Fruit fly (Drosophila melanogaster) whole organism, adult: ENCODE measurements around the gene CG6912.

Experiments used
- CG12768 ChIP-seq: fragments of 200-800 bp; sonication (Bioruptor generic); optimal IDR thresholded peaks from 2 replicates; lab custom pipeline; 2017; ENCODE audit warnings: missing biosample characterization, missing genetic modification characterization, mild to moderate bottlenecking, moderate library complexity, missing genetic modification reagents
- CG14711 ChIP-seq: fragments of 200-800 bp; sonication (Bioruptor generic); optimal IDR thresholded peaks from 2 replicates; lab custom pipeline; 2018; ENCODE audit warnings: missing biosample characterization, mild to moderate bottlenecking, missing genetic modification characterization, moderate library complexity
- CG5204 ChIP-seq: fragments of 200-800 bp; sonication (Bioruptor generic); optimal IDR thresholded peaks from 2 replicates; lab custom pipeline; 2016; ENCODE audit warnings: missing biosample characterization, missing genetic modification characterization
- CG7101 ChIP-seq: fragments of 200-800 bp; sonication (Bioruptor generic); optimal IDR thresholded peaks from 2 replicates; lab custom pipeline; 2018; ENCODE audit warnings: missing biosample characterization, mild to moderate bottlenecking, missing genetic modification characterization, moderate library complexity
- Hr96 ChIP-seq: fragments of 200-800 bp; sonication (Bioruptor generic); optimal IDR thresholded peaks from 2 replicates; lab custom pipeline; 2016; ENCODE audit warnings: missing biosample characterization, missing genetic modification characterization
- cnc ChIP-seq, 2 experiments: fragments of >200 bp; optimal IDR thresholded peaks; 2 replicates each; lab custom pipeline; 2017
- kay ChIP-seq: fragments of 200-800 bp; sonication (Bioruptor generic); peaks from one replicate; lab custom pipeline; 2016; ENCODE audit warnings: missing biosample characterization, missing genetic modification characterization, borderline replicate concordance

dm6 chr3R:15136015-15136414, 789 bp downstream of the CG6912 start:
- no peak for TF ChIP-seq cnc (optimal IDR thresholded peaks at IDR 0.05; lab: Kevin White, UChicago)
- TF ChIP-seq Hr96 (GFP tag; lab: Kevin White, UChicago) = no peak
- TF ChIP-seq CG12768 (GFP tag; lab: Kevin White, UChicago) = no peak
- no peak for TF ChIP-seq kay (GFP tag; lab: Kevin White, UChicago)
- no peak for TF ChIP-seq CG7101 (tag; lab: Kevin White, UChicago)
- no peak for TF ChIP-seq CG5204 (GFP tag; lab: Kevin White, UChicago)
- TF ChIP-seq CG14711 (tag; lab: Kevin White, UChicago) = no peak
